Fruit fly (Drosophila melanogaster) whole organism, embryonic: Measurements from ENCODE around the gene CG42268.

ENCODE experiments used
- CG10321 ChIP-seq: fragments of 200-800 bp; sonication (Bioruptor generic); IDR thresholded peaks from 2 replicates; pipeline ENCODE4 v1.3.6; 2022; ENCODE audit warnings: missing biosample characterization, missing genetic modification characterization
- CG10366 ChIP-seq: fragments of 200-800 bp; sonication (Bioruptor generic); IDR thresholded peaks from 2 replicates; pipeline ENCODE4 v1.3.6; 2022; ENCODE audit warnings: missing biosample characterization, missing genetic modification characterization
- CG11696 ChIP-seq: fragments of 200-800 bp; sonication (Bioruptor generic); IDR thresholded peaks from 2 replicates; pipeline ENCODE4 v1.3.6; 2022; ENCODE audit warnings: missing biosample characterization, missing genetic modification characterization
- CG14014 ChIP-seq: fragments of 200-800 bp; sonication (Bioruptor generic); IDR thresholded peaks from 2 replicates; pipeline ENCODE4 v1.3.6; 2022; ENCODE audit warnings: missing biosample characterization, missing genetic modification characterization
- CG15073 ChIP-seq: fragments of 200-800 bp; sonication (Bioruptor generic); optimal IDR thresholded peaks from 2 replicates; lab custom pipeline; 2016; ENCODE audit warnings: missing biosample characterization, missing genetic modification characterization
- CG16815 ChIP-seq: fragments of 200-800 bp; sonication (Bioruptor generic); optimal IDR thresholded peaks from 3 replicates; lab custom pipeline; 2017; ENCODE audit warnings: missing biosample characterization, mild to moderate bottlenecking, missing genetic modification characterization
- CG16863 ChIP-seq: fragments of 200-800 bp; sonication (Bioruptor generic); optimal IDR thresholded peaks from 3 replicates; lab custom pipeline; 2016; ENCODE audit warnings: missing biosample characterization, missing genetic modification characterization
- CG17186 ChIP-seq: fragments of 200-800 bp; sonication (Bioruptor generic); optimal IDR thresholded peaks from 3 replicates; lab custom pipeline; 2017; ENCODE audit warnings: missing biosample characterization, missing genetic modification reagents, missing genetic modification characterization
- CG17802 ChIP-seq: fragments of 200-800 bp; sonication (Bioruptor generic); optimal IDR thresholded peaks from 2 replicates; lab custom pipeline; 2018; ENCODE audit warnings: missing biosample characterization, mild to moderate bottlenecking, missing genetic modification characterization, moderate library complexity
- CG2129 ChIP-seq: fragments of 200-800 bp; sonication (Bioruptor generic); IDR thresholded peaks from 2 replicates; pipeline ENCODE4 v1.3.6; 2022; ENCODE audit warnings: missing biosample characterization, missing genetic modification characterization; ENCODE audit not compliant: partially characterized antibody
- CG31224 ChIP-seq: fragments of 200-800 bp; sonication (Bioruptor generic); IDR thresholded peaks from 2 replicates; pipeline ENCODE4 v1.3.6; 2022; ENCODE audit warnings: missing biosample characterization, missing genetic modification characterization
- CG32772 ChIP-seq: fragments of 200-800 bp; sonication (Bioruptor generic); IDR thresholded peaks from 2 replicates; pipeline ENCODE4 v1.3.6; 2022; ENCODE audit warnings: missing biosample characterization, missing genetic modification characterization
- CG4282 ChIP-seq: fragments of 200-800 bp; sonication (Bioruptor generic); optimal IDR thresholded peaks from 2 replicates; lab custom pipeline; 2016; ENCODE audit warnings: missing biosample characterization, missing genetic modification characterization
- CG6791 ChIP-seq: fragments of 200-800 bp; sonication (Bioruptor generic); IDR thresholded peaks from 3 replicates; pipeline ENCODE4 v1.3.6; 2022; ENCODE audit warnings: missing biosample characterization, missing genetic modification characterization; ENCODE audit not compliant: partially characterized antibody
- CG7963 ChIP-seq: fragments of 200-800 bp; sonication (Bioruptor generic); IDR thresholded peaks from 3 replicates; pipeline ENCODE4 v1.3.6; 2022; ENCODE audit warnings: missing biosample characterization, missing genetic modification characterization; ENCODE audit not compliant: partially characterized antibody
- CG7987 ChIP-seq: fragments of 200-800 bp; sonication (Bioruptor generic); optimal IDR thresholded peaks from 2 replicates; lab custom pipeline; 2018; ENCODE audit warnings: missing biosample characterization, mild to moderate bottlenecking, missing genetic modification characterization, moderate library complexity
- CG8089 ChIP-seq: fragments of 200-800 bp; sonication (Bioruptor generic); optimal IDR thresholded peaks from 3 replicates; lab custom pipeline; 2016; ENCODE audit warnings: missing biosample characterization, missing genetic modification characterization
- CG8359 ChIP-seq: fragments of 200-800 bp; sonication (Bioruptor generic); optimal IDR thresholded peaks from 2 replicates; lab custom pipeline; 2017; ENCODE audit warnings: missing biosample characterization, mild to moderate bottlenecking, missing genetic modification characterization, borderline replicate concordance
- CG9215 ChIP-seq: fragments of 200-800 bp; sonication (Bioruptor generic); IDR thresholded peaks from 2 replicates; pipeline ENCODE4 v1.3.6; 2022; ENCODE audit warnings: missing biosample characterization, missing genetic modification characterization
- Dref ChIP-seq: fragments of 200-800 bp; sonication (Bioruptor generic); IDR thresholded peaks from 2 replicates; pipeline ENCODE4 v1.3.6; 2022; ENCODE audit warnings: missing biosample characterization, missing genetic modification characterization
- E2f2 ChIP-seq: fragments of 200-800 bp; sonication (Bioruptor generic); IDR thresholded peaks from 2 replicates; pipeline ENCODE4 v1.3.6; 2022; ENCODE audit warnings: missing biosample characterization, missing genetic modification characterization
- Elba2 ChIP-seq: fragments of 200-800 bp; sonication (Bioruptor generic); optimal IDR thresholded peaks from 3 replicates; lab custom pipeline; 2016; ENCODE audit warnings: missing biosample characterization, missing genetic modification characterization
- Hr3 ChIP-seq: fragments of 200-800 bp; sonication (Bioruptor generic); optimal IDR thresholded peaks from 3 replicates; lab custom pipeline; 2016; ENCODE audit warnings: missing biosample characterization, missing genetic modification characterization
- Kr ChIP-seq: fragments of 200-800 bp; sonication (Bioruptor generic); optimal IDR thresholded peaks from 2 replicates; lab custom pipeline; 2017; ENCODE audit warnings: missing biosample characterization, mild to moderate bottlenecking, missing genetic modification characterization
- Max ChIP-seq: fragments of 200-800 bp; sonication (Bioruptor generic); optimal IDR thresholded peaks from 2 replicates; lab custom pipeline; 2016; ENCODE audit warnings: missing biosample characterization, mild to moderate bottlenecking, missing genetic modification characterization
- Oaz ChIP-seq: fragments of 200-800 bp; sonication (Bioruptor generic); IDR thresholded peaks from 2 replicates; pipeline ENCODE4 v1.3.6; 2022; ENCODE audit warnings: missing biosample characterization, missing genetic modification characterization
- Ravus ChIP-seq: fragments of 200-800 bp; sonication (Bioruptor generic); IDR thresholded peaks from 2 replicates; pipeline ENCODE4 v1.3.6; 2022; ENCODE audit warnings: missing biosample characterization, missing genetic modification characterization
- Scr ChIP-seq: fragments of 200-800 bp; sonication (Bioruptor generic); IDR thresholded peaks from 2 replicates; pipeline ENCODE4 v1.3.6; 2022; ENCODE audit warnings: missing biosample characterization, missing genetic modification characterization; ENCODE audit not compliant: partially characterized antibody
- Six4 ChIP-seq: fragments of 200-800 bp; sonication (Bioruptor generic); optimal IDR thresholded peaks from 2 replicates; lab custom pipeline; 2016; ENCODE audit warnings: missing biosample characterization, missing genetic modification characterization
- abd-A ChIP-seq: fragments of 200-800 bp; sonication (Bioruptor generic); optimal IDR thresholded peaks from 3 replicates; lab custom pipeline; 2019; ENCODE audit warnings: missing biosample characterization, mild to moderate bottlenecking, missing genetic modification characterization, moderate library complexity
- amos ChIP-seq: fragments of 200-800 bp; sonication (Bioruptor generic); IDR thresholded peaks from 2 replicates; pipeline ENCODE4 v1.3.6; 2022; ENCODE audit warnings: missing biosample characterization, missing genetic modification characterization; ENCODE audit not compliant: partially characterized antibody
- eve ChIP-seq, 2 experiments: fragments of >200 bp; optimal IDR thresholded peaks; 2 replicates each; lab custom pipeline; 2017; ENCODE audit warnings: missing biosample characterization in 2 of 2, missing genetic modification characterization in 2 of 2
- gcm2 ChIP-seq: fragments of 200-800 bp; sonication (Bioruptor generic); optimal IDR thresholded peaks from 2 replicates; lab custom pipeline; 2016; ENCODE audit warnings: missing biosample characterization, missing genetic modification characterization
- gem ChIP-seq: fragments of 200-800 bp; sonication (Bioruptor generic); optimal IDR thresholded peaks from 2 replicates; lab custom pipeline; 2019; ENCODE audit warnings: missing biosample characterization, mild to moderate bottlenecking, missing genetic modification characterization, moderate library complexity
- onecut ChIP-seq: fragments of 200-800 bp; sonication (Bioruptor generic); IDR thresholded peaks from 2 replicates; pipeline ENCODE4 v1.3.6; 2022; ENCODE audit warnings: missing biosample characterization, missing genetic modification characterization
- org-1 ChIP-seq: fragments of 200-800 bp; sonication (Bioruptor generic); optimal IDR thresholded peaks from 2 replicates; lab custom pipeline; 2017; ENCODE audit warnings: missing biosample characterization, missing genetic modification characterization
- p53 ChIP-seq: fragments of 200-800 bp; sonication (Bioruptor generic); optimal IDR thresholded peaks from 2 replicates; lab custom pipeline; 2016; ENCODE audit warnings: missing biosample characterization, missing genetic modification characterization
- phol ChIP-seq: fragments of 200-800 bp; sonication (Bioruptor generic); optimal IDR thresholded peaks from 3 replicates; lab custom pipeline; 2018; ENCODE audit warnings: missing biosample characterization, mild to moderate bottlenecking, missing genetic modification characterization, moderate library complexity
- ro ChIP-seq: fragments of 200-800 bp; sonication (Bioruptor generic); IDR thresholded peaks from 2 replicates; pipeline ENCODE4 v1.3.6; 2022; ENCODE audit warnings: missing biosample characterization, missing genetic modification characterization
- shn ChIP-seq: fragments of 200-800 bp; sonication (Bioruptor generic); optimal IDR thresholded peaks from 3 replicates; lab custom pipeline; 2016; ENCODE audit warnings: missing biosample characterization, missing genetic modification characterization
- sim ChIP-seq: fragments of 200-800 bp; sonication (Bioruptor generic); IDR thresholded peaks from 2 replicates; pipeline ENCODE4 v1.3.6; 2022; ENCODE audit warnings: missing biosample characterization, missing genetic modification characterization
- stc ChIP-seq: fragments of 200-800 bp; sonication (Bioruptor generic); IDR thresholded peaks from 2 replicates; pipeline ENCODE4 v1.3.6; 2022; ENCODE audit warnings: missing biosample characterization, missing genetic modification characterization
- toy ChIP-seq: fragments of 200-800 bp; sonication (Bioruptor generic); IDR thresholded peaks from 2 replicates; pipeline ENCODE4 v1.3.6; 2022; ENCODE audit warnings: missing biosample characterization, missing genetic modification characterization
- trh ChIP-seq: fragments of 200-800 bp; sonication (Bioruptor generic); optimal IDR thresholded peaks from 2 replicates; lab custom pipeline; 2016; ENCODE audit warnings: missing biosample characterization, missing genetic modification characterization
- tx ChIP-seq: fragments of 200-800 bp; sonication (Bioruptor generic); optimal IDR thresholded peaks from 2 replicates; lab custom pipeline; 2016; ENCODE audit warnings: missing biosample characterization, missing genetic modification characterization
- vfl ChIP-seq: fragments of 200-800 bp; sonication (Bioruptor generic); optimal IDR thresholded peaks from 2 replicates; lab custom pipeline; 2016; ENCODE audit warnings: missing biosample characterization, missing genetic modification characterization
- wdn ChIP-seq: fragments of 200-800 bp; sonication (Bioruptor generic); IDR thresholded peaks from 2 replicates; pipeline ENCODE4 v1.3.6; 2022; ENCODE audit warnings: missing biosample characterization, missing genetic modification characterization
- wor ChIP-seq: fragments of 200-800 bp; sonication (Bioruptor generic); IDR thresholded peaks from 2 replicates; pipeline ENCODE4 v1.3.6; 2022; ENCODE audit warnings: missing biosample characterization, missing genetic modification characterization

CG42268 gene

DNA sequence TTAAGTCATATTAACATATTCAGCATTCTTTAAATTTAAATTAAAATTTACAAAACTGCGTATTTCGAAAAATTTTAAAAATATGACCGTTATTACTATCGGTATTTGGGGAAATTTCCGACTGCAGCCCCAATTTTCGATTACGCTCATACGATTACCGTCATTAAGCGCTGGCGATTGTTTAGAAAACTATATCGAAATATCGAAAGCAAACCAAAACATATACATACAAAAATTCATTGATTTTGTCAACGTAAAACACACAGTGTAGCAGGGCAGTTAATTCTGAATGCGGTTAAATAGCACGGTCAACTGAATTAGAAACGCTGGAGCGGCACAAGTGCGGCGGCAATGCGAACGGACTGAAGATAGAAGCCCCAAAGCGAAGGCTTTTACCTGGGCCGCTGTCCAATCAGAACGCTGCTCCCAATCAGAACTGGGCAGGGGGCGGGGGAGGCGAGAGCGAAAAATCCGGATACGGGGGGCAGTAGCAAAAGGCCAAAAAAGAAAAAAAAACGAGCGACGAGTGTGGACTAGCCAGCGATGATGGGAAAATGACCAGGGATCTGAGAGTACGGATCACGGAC lies 55.9 kb downstream of the CG42268 start, which contains the start of gene CG16711 (continued):
- TF ChIP-seq p53 (no peak), CG10321 (no peak), tx (GFP tag; lab: Kevin White, UChicago) (no peak), phol (tag; lab: Kevin White, UChicago) (peak; percentile 11), wor (GFP tag; lab: Robert Waterston, UW) (no peak), CG7987 (GFP tag; lab: Kevin White, UChicago) (no peak), eve (GFP tag; optimal IDR thresholded peaks at IDR 0.05; lab: Kevin White, UChicago) (no peak), CG14014 (no peak), Scr (peak; percentile 92), sim (GFP tag; lab: Robert Waterston, UW) (no peak), CG16815 (no peak), CG8359 (GFP tag; lab: Kevin White, UChicago) (no peak), stc (no peak), ro (GFP tag; lab: Robert Waterston, UW) (no peak), E2f2 (peak; percentile 64), CG15073 (no peak), CG16863 (GFP tag; lab: Kevin White, UChicago) (no peak), Oaz (no peak), CG17186 (no peak), Dref (GFP tag; lab: Robert Waterston, UW) (peak; percentile 92), CG17802 (tag; lab: Kevin White, UChicago) (no peak), shn (GFP tag; lab: Kevin White, UChicago) (no peak), amos (GFP tag; lab: Robert Waterston, UW) (peak; percentile 95; the same call in 1 of the 2 replicates), trh (GFP tag; lab: Kevin White, UChicago) (no peak), CG32772 (GFP tag; lab: Robert Waterston, UW) (no peak), CG4282 (GFP tag; lab: Kevin White, UChicago) (no peak), Hr3 (GFP tag; lab: Kevin White, UChicago) (no peak), abd-A (tag; lab: Kevin White, UChicago) (no peak), CG7963 (GFP tag; lab: Robert Waterston, UW) (peak; percentile 90), Six4 (GFP tag; lab: Kevin White, UChicago) (no peak), org-1 (GFP tag; lab: Kevin White, UChicago) (no peak)

- TF ChIP-seq CG8089 (no peak), Ravus (GFP tag; lab: Robert Waterston, UW) (no peak), vfl (GFP tag; lab: Kevin White, UChicago) (no peak), Elba2 (GFP tag; lab: Kevin White, UChicago) (no peak), toy (GFP tag; lab: Robert Waterston, UW) (no peak), gem (tag; lab: Kevin White, UChicago) (no peak), ro (GFP tag; lab: Robert Waterston, UW) (no peak), gcm2 (no peak), CG9215 (no peak), CG10366 (GFP tag; lab: Robert Waterston, UW) (no peak), CG11696 (no peak), Dref (GFP tag; lab: Robert Waterston, UW) (no peak), Six4 (GFP tag; lab: Kevin White, UChicago) (no peak), wdn (GFP tag; lab: Robert Waterston, UW) (no peak), Kr (GFP tag; lab: Kevin White, UChicago) (no peak), Max (GFP tag; lab: Kevin White, UChicago) (no peak), CG6791 (GFP tag; lab: Robert Waterston, UW) (no peak), onecut (GFP tag; lab: Robert Waterston, UW) (no peak), CG31224 (GFP tag; lab: Robert Waterston, UW) (no peak), CG2129 (GFP tag; lab: Robert Waterston, UW) (no peak)
Observed at dm6 chr3L:9703495-9703894, 56.7 kb downstream of the CG42268 start, which contains the start of gene CG6761. TSS of gene CG6761 (minus strand) at chr3L:9703595.
